Fruit fly (Drosophila melanogaster) whole organism, embryonic: Measurements from ENCODE around the gene CG46059.

ENCODE experiments used
- Awh ChIP-seq: fragments of 200-800 bp; sonication (Bioruptor generic); IDR thresholded peaks from 2 replicates; pipeline ENCODE4, ENCODE4 v1.3.6; 2022; ENCODE audit warnings: missing biosample characterization, missing genetic modification characterization
- CG10209 ChIP-seq: fragments of 200-800 bp; sonication (Bioruptor generic); optimal IDR thresholded peaks from 3 replicates; lab custom pipeline; 2017; ENCODE audit warnings: missing biosample characterization, mild to moderate bottlenecking, missing genetic modification characterization, missing genetic modification reagents
- CG10431 ChIP-seq: fragments of 200-800 bp; sonication (Bioruptor generic); optimal IDR thresholded peaks from 3 replicates; lab custom pipeline; 2018; ENCODE audit warnings: missing biosample characterization, mild to moderate bottlenecking, missing genetic modification characterization
- CG11085 ChIP-seq: fragments of 200-800 bp; sonication (Bioruptor generic); IDR thresholded peaks from 2 replicates; pipeline ENCODE4 v1.3.6; 2022; ENCODE audit warnings: missing biosample characterization, missing genetic modification characterization
- CG11456 ChIP-seq: fragments of 200-800 bp; sonication (Bioruptor generic); IDR thresholded peaks from 3 replicates; pipeline ENCODE4 v1.3.6; 2022; ENCODE audit warnings: missing biosample characterization, missing genetic modification characterization
- CG12769 ChIP-seq: fragments of 200-800 bp; sonication (Bioruptor generic); optimal IDR thresholded peaks from 2 replicates; lab custom pipeline; 2019; ENCODE audit warnings: missing biosample characterization, mild to moderate bottlenecking, missing genetic modification characterization, moderate library complexity
- CG13123 ChIP-seq: fragments of 200-800 bp; sonication (Bioruptor generic); optimal IDR thresholded peaks from 2 replicates; lab custom pipeline; 2016; ENCODE audit warnings: missing biosample characterization, missing genetic modification characterization
- CG14441 ChIP-seq: fragments of 200-800 bp; sonication (Bioruptor generic); IDR thresholded peaks from 2 replicates; pipeline ENCODE4 v1.3.6; 2022; ENCODE audit warnings: missing biosample characterization, missing genetic modification characterization
- CG15011 ChIP-seq: fragments of 200-800 bp; sonication (Bioruptor generic); optimal IDR thresholded peaks from 3 replicates; lab custom pipeline; 2018; ENCODE audit warnings: missing biosample characterization, mild to moderate bottlenecking, missing genetic modification characterization
- CG1529 ChIP-seq: fragments of 200-800 bp; sonication (Bioruptor generic); optimal IDR thresholded peaks from 3 replicates; lab custom pipeline; 2018; ENCODE audit warnings: missing biosample characterization, missing genetic modification characterization
- CG15601 ChIP-seq: fragments of 200-800 bp; sonication (Bioruptor generic); optimal IDR thresholded peaks from 3 replicates; lab custom pipeline; 2019; ENCODE audit warnings: missing biosample characterization, mild to moderate bottlenecking, missing genetic modification characterization, moderate library complexity
- CG17385 ChIP-seq: fragments of 200-800 bp; sonication (Bioruptor generic); optimal IDR thresholded peaks from 3 replicates; lab custom pipeline; 2018; ENCODE audit warnings: missing biosample characterization, mild to moderate bottlenecking, missing genetic modification characterization
- CG2129 ChIP-seq: fragments of 200-800 bp; sonication (Bioruptor generic); IDR thresholded peaks from 2 replicates; pipeline ENCODE4 v1.3.6; 2022; ENCODE audit warnings: missing biosample characterization, missing genetic modification characterization; ENCODE audit not compliant: partially characterized antibody
- CG30431 ChIP-seq: fragments of 200-800 bp; sonication (Bioruptor generic); optimal IDR thresholded peaks from 2 replicates; lab custom pipeline; 2017; ENCODE audit warnings: missing biosample characterization, missing genetic modification characterization
- CG4282 ChIP-seq: fragments of 200-800 bp; sonication (Bioruptor generic); optimal IDR thresholded peaks from 2 replicates; lab custom pipeline; 2016; ENCODE audit warnings: missing biosample characterization, missing genetic modification characterization
- CG43689 ChIP-seq: fragments of 200-800 bp; sonication (Bioruptor generic); IDR thresholded peaks from 2 replicates; pipeline ENCODE4 v1.3.6; 2022; ENCODE audit warnings: missing biosample characterization, missing genetic modification characterization
- CG4707 ChIP-seq: fragments of 200-800 bp; sonication (Bioruptor generic); optimal IDR thresholded peaks from 2 replicates; lab custom pipeline; 2018; ENCODE audit warnings: missing biosample characterization, mild to moderate bottlenecking, missing genetic modification characterization, moderate library complexity
- CG6272 ChIP-seq: fragments of 200-800 bp; sonication (Bioruptor generic); IDR thresholded peaks from 2 replicates; pipeline ENCODE4 v1.3.6; 2022; ENCODE audit warnings: missing biosample characterization, missing genetic modification characterization
- CG6654 ChIP-seq: fragments of 200-800 bp; sonication (Bioruptor generic); optimal IDR thresholded peaks from 2 replicates; lab custom pipeline; 2017; ENCODE audit warnings: missing biosample characterization, mild to moderate bottlenecking, missing genetic modification characterization
- CG9215 ChIP-seq: fragments of 200-800 bp; sonication (Bioruptor generic); IDR thresholded peaks from 2 replicates; pipeline ENCODE4 v1.3.6; 2022; ENCODE audit warnings: missing biosample characterization, missing genetic modification characterization
- Dbx ChIP-seq: fragments of 200-800 bp; sonication (Bioruptor generic); IDR thresholded peaks from 3 replicates; pipeline ENCODE4 v1.3.6; 2022; ENCODE audit warnings: missing biosample characterization, missing genetic modification characterization
- Drgx ChIP-seq: fragments of 200-800 bp; sonication (Bioruptor generic); IDR thresholded peaks from 2 replicates; pipeline ENCODE4 v1.3.6; 2022; ENCODE audit warnings: missing biosample characterization, missing genetic modification characterization
- E2f2 ChIP-seq: fragments of 200-800 bp; sonication (Bioruptor generic); IDR thresholded peaks from 2 replicates; pipeline ENCODE4 v1.3.6; 2022; ENCODE audit warnings: missing biosample characterization, missing genetic modification characterization
- Eip74EF ChIP-seq, 2 experiments: fragments of 200-800 bp in 1 of 2; fragments of >200 bp in 1 of 2; sonication (Bioruptor generic) in 1 of 2; optimal IDR thresholded peaks; 2 replicates each; lab custom pipeline; 2017 to 2019; ENCODE audit warnings: missing biosample characterization in 2 of 2, missing genetic modification characterization in 2 of 2, mild to moderate bottlenecking in 1 of 2, moderate library complexity in 1 of 2
- HLHmδ ChIP-seq: fragments of 200-800 bp; sonication (Bioruptor generic); optimal IDR thresholded peaks from 2 replicates; lab custom pipeline; 2018; ENCODE audit warnings: missing biosample characterization, mild to moderate bottlenecking, missing genetic modification characterization, moderate library complexity
- Hey ChIP-seq: fragments of 200-800 bp; sonication (Bioruptor generic); optimal IDR thresholded peaks from 3 replicates; lab custom pipeline; 2018; ENCODE audit warnings: missing biosample characterization, mild to moderate bottlenecking, missing genetic modification characterization
- Hr3 ChIP-seq: fragments of 200-800 bp; sonication (Bioruptor generic); optimal IDR thresholded peaks from 3 replicates; lab custom pipeline; 2016; ENCODE audit warnings: missing biosample characterization, missing genetic modification characterization
- Hr39 ChIP-seq: fragments of >200 bp; optimal IDR thresholded peaks from 2 replicates; lab custom pipeline; 2017
- Poxn ChIP-seq: fragments of 200-800 bp; sonication (Bioruptor generic); IDR thresholded peaks from 2 replicates; pipeline ENCODE4 v1.3.6; 2022; ENCODE audit warnings: missing biosample characterization, missing genetic modification characterization
- Scr ChIP-seq: fragments of 200-800 bp; sonication (Bioruptor generic); IDR thresholded peaks from 2 replicates; pipeline ENCODE4 v1.3.6; 2022; ENCODE audit warnings: missing biosample characterization, missing genetic modification characterization; ENCODE audit not compliant: partially characterized antibody
- TFAM ChIP-seq: fragments of 200-800 bp; sonication (Bioruptor generic); optimal IDR thresholded peaks from 2 replicates; lab custom pipeline; 2017; ENCODE audit warnings: missing biosample characterization, missing genetic modification characterization, inconsistent platforms
- az2 ChIP-seq: fragments of 200-800 bp; sonication (Bioruptor generic); optimal IDR thresholded peaks from 3 replicates; lab custom pipeline; 2016; ENCODE audit warnings: missing biosample characterization, missing genetic modification characterization
- da ChIP-seq: fragments of 200-800 bp; sonication (Bioruptor generic); optimal IDR thresholded peaks from 2 replicates; lab custom pipeline; 2016; ENCODE audit warnings: missing biosample characterization, missing genetic modification characterization
- fd3F ChIP-seq: fragments of 200-800 bp; sonication (Bioruptor generic); optimal IDR thresholded peaks from 2 replicates; lab custom pipeline; 2018; ENCODE audit warnings: missing biosample characterization, mild to moderate bottlenecking, missing genetic modification characterization, moderate library complexity
- fd96Cb ChIP-seq: fragments of 200-800 bp; sonication (Bioruptor generic); optimal IDR thresholded peaks from 2 replicates; lab custom pipeline; 2018; ENCODE audit warnings: missing biosample characterization, mild to moderate bottlenecking, missing genetic modification characterization, moderate library complexity
- gem ChIP-seq: fragments of 200-800 bp; sonication (Bioruptor generic); optimal IDR thresholded peaks from 2 replicates; lab custom pipeline; 2019; ENCODE audit warnings: missing biosample characterization, mild to moderate bottlenecking, missing genetic modification characterization, moderate library complexity
- hkb ChIP-seq, 2 experiments: fragments of 200-800 bp in 1 of 2; fragments of >200 bp in 1 of 2; sonication (Bioruptor generic) in 1 of 2; IDR thresholded peaks in 1 of 2; optimal IDR thresholded peaks in 1 of 2; 2 replicates each; pipeline versions ENCODE4 v1.3.6 to Lab custom; 2017 to 2022; ENCODE audit warnings: missing biosample characterization in 1 of 2, missing genetic modification characterization in 1 of 2
- inv ChIP-seq: fragments of 200-800 bp; sonication (Bioruptor generic); IDR thresholded peaks from 2 replicates; pipeline ENCODE4 v1.3.6; 2022; ENCODE audit warnings: missing biosample characterization, missing genetic modification characterization; ENCODE audit not compliant: partially characterized antibody
- jing ChIP-seq: fragments of 200-800 bp; sonication (Bioruptor generic); optimal IDR thresholded peaks from 2 replicates; lab custom pipeline; 2018; ENCODE audit warnings: missing biosample characterization, mild to moderate bottlenecking, missing genetic modification characterization
- kay ChIP-seq: fragments of 200-800 bp; sonication (Bioruptor generic); optimal IDR thresholded peaks from 2 replicates; lab custom pipeline; 2016; ENCODE audit warnings: missing biosample characterization, missing genetic modification characterization
- ken ChIP-seq: fragments of 200-800 bp; sonication (Bioruptor generic); IDR thresholded peaks from 3 replicates; pipeline ENCODE4 v1.3.6; 2022; ENCODE audit warnings: missing biosample characterization, missing genetic modification characterization
- lilli ChIP-seq: fragments of 200-800 bp; sonication (Bioruptor generic); optimal IDR thresholded peaks from 3 replicates; lab custom pipeline; 2016; ENCODE audit warnings: missing biosample characterization, missing genetic modification characterization
- nerfin-1 ChIP-seq: fragments of 200-800 bp; sonication (Bioruptor generic); optimal IDR thresholded peaks from 3 replicates; lab custom pipeline; 2019; ENCODE audit warnings: missing biosample characterization, mild to moderate bottlenecking, missing genetic modification characterization, moderate library complexity
- org-1 ChIP-seq: fragments of 200-800 bp; sonication (Bioruptor generic); optimal IDR thresholded peaks from 2 replicates; lab custom pipeline; 2017; ENCODE audit warnings: missing biosample characterization, missing genetic modification characterization
- peb ChIP-seq: fragments of 200-800 bp; sonication (Bioruptor generic); IDR thresholded peaks from 2 replicates; pipeline ENCODE4 v1.3.6; 2022; ENCODE audit warnings: missing biosample characterization, missing genetic modification characterization
- prd ChIP-seq, 3 experiments: fragments of >200 bp in 2 of 3; fragments of 200-800 bp in 1 of 3; sonication (Bioruptor generic) in 1 of 3; optimal IDR thresholded peaks in 2 of 3; IDR thresholded peaks in 1 of 3; 2 replicates in 2 of 3; 3 replicates in 1 of 3; pipeline versions ENCODE4 v1.3.6 to Lab custom; 2017 to 2022; ENCODE audit warnings: missing biosample characterization in 1 of 3, missing genetic modification characterization in 1 of 3
- psq ChIP-seq: fragments of 200-800 bp; sonication (Bioruptor generic); optimal IDR thresholded peaks from 2 replicates; lab custom pipeline; 2017; ENCODE audit warnings: missing biosample characterization, missing genetic modification characterization
- rib ChIP-seq: fragments of 200-800 bp; sonication (Bioruptor generic); IDR thresholded peaks from 2 replicates; pipeline ENCODE4 v1.3.6; 2022; ENCODE audit warnings: missing biosample characterization, missing genetic modification characterization
- ro ChIP-seq: fragments of 200-800 bp; sonication (Bioruptor generic); IDR thresholded peaks from 2 replicates; pipeline ENCODE4 v1.3.6; 2022; ENCODE audit warnings: missing biosample characterization, missing genetic modification characterization
- sna ChIP-seq: fragments of 200-800 bp; sonication (Bioruptor generic); IDR thresholded peaks from 2 replicates; pipeline ENCODE4 v1.3.6; 2022; ENCODE audit warnings: missing biosample characterization, missing genetic modification characterization; ENCODE audit not compliant: partially characterized antibody
- ssp ChIP-seq: fragments of 200-800 bp; sonication (Bioruptor generic); IDR thresholded peaks from 2 replicates; pipeline ENCODE4 v1.3.6; 2022; ENCODE audit warnings: missing biosample characterization, missing genetic modification characterization

Gene CG46059

DNA sequence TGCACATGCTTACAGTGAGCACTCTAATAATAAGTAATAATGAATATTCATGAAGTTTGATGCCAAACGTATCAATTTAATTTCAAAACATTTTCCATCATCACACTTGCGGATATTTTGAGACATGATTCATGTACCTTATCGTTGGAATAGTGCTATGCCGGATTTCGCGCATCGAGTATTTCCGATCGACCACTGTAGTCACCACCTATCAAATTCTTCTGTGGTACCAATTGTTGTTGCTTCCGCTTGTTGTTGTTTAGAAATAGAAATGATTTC, 42.7 kb downstream of the CG46059 start (continued):
- TF ChIP-seq CG15011 (GFP tag; lab: Kevin White, UChicago) = no peak
- TF ChIP-seq CG30431 = no peak
- TF ChIP-seq jing (GFP tag; lab: Kevin White, UChicago) = no peak
- TF ChIP-seq inv (GFP tag; lab: Robert Waterston, UW) = no peak
- TF ChIP-seq fd3F (GFP tag; lab: Kevin White, UChicago) = no peak
- TF ChIP-seq Drgx (GFP tag; lab: Robert Waterston, UW) = peak; percentile 30; the same call in 1 of the 2 replicates
- no peak for TF ChIP-seq CG15601
- TF ChIP-seq Hr39 (lab: Kevin White, UChicago) = no peak
- TF ChIP-seq CG43689 (GFP tag; lab: Robert Waterston, UW) = no peak
- no peak for TF ChIP-seq CG6272 (GFP tag; lab: Robert Waterston, UW)
- TF ChIP-seq psq (GFP tag; lab: Kevin White, UChicago) = no peak
- peak; percentile 11 for TF ChIP-seq CG10209
- no peak for TF ChIP-seq CG4707
- TF ChIP-seq ssp (GFP tag; lab: Robert Waterston, UW) = no peak
- no peak for TF ChIP-seq CG11085 (GFP tag; lab: Robert Waterston, UW)
- peak; percentile 2 for TF ChIP-seq Hr3
- peak; percentile 62 for TF ChIP-seq lilli (GFP tag; lab: Kevin White, UChicago)
- TF ChIP-seq E2f2 (GFP tag; lab: Robert Waterston, UW) = no peak
- no peak for TF ChIP-seq ro (GFP tag; lab: Robert Waterston, UW)
- peak; percentile 71 for TF ChIP-seq CG12769 (tag; lab: Kevin White, UChicago)
- no peak for TF ChIP-seq da
- no peak for TF ChIP-seq peb (GFP tag; lab: Robert Waterston, UW)
- 0 out of 2 replicates have a peak, but pooled peaks have one; percentile 27 for TF ChIP-seq rib (GFP tag; lab: Robert Waterston, UW)
- no peak for TF ChIP-seq az2 (GFP tag; lab: Kevin White, UChicago)
- TF ChIP-seq CG14441 (GFP tag; lab: Robert Waterston, UW) = no peak; the same call in 1 of the 2 replicates
- TF ChIP-seq CG11456 = no peak
- TF ChIP-seq prd (optimal IDR thresholded peaks at IDR 0.05; lab: Kevin White, UChicago) = no peak
- TF ChIP-seq prd (GFP tag; IDR thresholded peaks at IDR 0.05; lab: Robert Waterston, UW) = peak; percentile 42; the same call in 2 of the 3 replicates
- TF ChIP-seq ken (GFP tag; lab: Robert Waterston, UW) = no peak
- TF ChIP-seq CG2129 (GFP tag; lab: Robert Waterston, UW) = no peak
- no peak for TF ChIP-seq Scr
- no peak for TF ChIP-seq CG9215 (GFP tag; lab: Robert Waterston, UW)
- TF ChIP-seq fd96Cb (tag; lab: Kevin White, UChicago) = no peak
- no peak for TF ChIP-seq CG10431 (GFP tag; lab: Kevin White, UChicago)
- peak in 1 of 2 experiments; percentile 19 for TF ChIP-seq Eip74EF (GFP tag; optimal IDR thresholded peaks at IDR 0.05; lab: Kevin White, UChicago)
- no peak for TF ChIP-seq hkb (optimal IDR thresholded peaks at IDR 0.05; lab: Kevin White, UChicago)
- 0 out of 2 replicates have a peak, but pooled peaks have one; percentile 34 for TF ChIP-seq hkb (GFP tag; IDR thresholded peaks at IDR 0.05; lab: Robert Waterston, UW)
- no peak for TF ChIP-seq sna (GFP tag; lab: Robert Waterston, UW)
- peak; percentile 15 for TF ChIP-seq CG17385 (GFP tag; lab: Kevin White, UChicago)
- TF ChIP-seq CG1529 (GFP tag; lab: Kevin White, UChicago) = no peak
- peak; percentile 54 for TF ChIP-seq gem (tag; lab: Kevin White, UChicago)
- no peak for TF ChIP-seq nerfin-1 (tag; lab: Kevin White, UChicago)
- no peak for TF ChIP-seq Hey (tag; lab: Kevin White, UChicago)
- no peak for TF ChIP-seq TFAM (GFP tag; lab: Kevin White, UChicago)
- peak; percentile 73; the same call in 2 of the 3 replicates for TF ChIP-seq Dbx (GFP tag; lab: Robert Waterston, UW)
- no peak for TF ChIP-seq Awh
- TF ChIP-seq CG13123 (GFP tag; lab: Kevin White, UChicago) = no peak
- no peak for TF ChIP-seq HLHmδ
- TF ChIP-seq kay (GFP tag; lab: Kevin White, UChicago) = no peak
- TF ChIP-seq CG6654 (GFP tag; lab: Kevin White, UChicago) = no peak
- no peak for TF ChIP-seq CG4282
- TF ChIP-seq Poxn (GFP tag; lab: Robert Waterston, UW) = no peak
- TF ChIP-seq org-1 (GFP tag; lab: Kevin White, UChicago) = peak; percentile 4
